Worm (Caenorhabditis elegans) whole organism, midembryonic: Measurements from ENCODE around the gene T08H10.3.

Source experiments
- T22C8.4 ChIP-seq: fragments of 200-800 bp; sonication (Bioruptor generic); IDR thresholded peaks from 2 replicates; pipeline ENCODE4 v1.3.6; 2022; ENCODE audit warnings: missing genetic modification characterization, missing compliant biosample characterization
- cog-1 ChIP-seq: sonication (generic microtip); optimal IDR thresholded peaks from 2 replicates; lab custom pipeline; 2016; ENCODE audit warnings: missing genetic modification characterization, missing compliant biosample characterization
- flt-1 ChIP-seq: fragments of 200-800 bp; sonication (Bioruptor generic); IDR thresholded peaks from 2 replicates; pipeline ENCODE4 v1.3.6; 2022; ENCODE audit warnings: missing genetic modification characterization, missing compliant biosample characterization
- klf-2 ChIP-seq: fragments of 200-800 bp; sonication (Bioruptor generic); conservative IDR thresholded peaks from 2 replicates; pipeline ENCODE4 v1.3.6; 2022; ENCODE audit warnings: missing genetic modification reagents, missing genetic modification characterization, missing compliant biosample characterization
- med-1 ChIP-seq: sonication (generic microtip); optimal IDR thresholded peaks from 2 replicates; lab custom pipeline; 2017; ENCODE audit warnings: missing genetic modification characterization, mild to moderate bottlenecking, missing compliant biosample characterization, antibody characterized with exemption, missing genetic modification reagents; ENCODE audit not compliant: insufficient read depth
- ref-1 ChIP-seq: fragments of 200-800 bp; sonication (Bioruptor generic); conservative IDR thresholded peaks from 2 replicates; pipeline ENCODE4 v1.3.6; 2022; ENCODE audit warnings: missing genetic modification reagents, missing genetic modification characterization, missing compliant biosample characterization
- tab-1 ChIP-seq: fragments of 200-800 bp; sonication (Bioruptor generic); IDR thresholded peaks from 2 replicates; pipeline ENCODE4 v1.3.6; 2022; ENCODE audit warnings: missing genetic modification characterization, missing compliant biosample characterization
- ztf-23 ChIP-seq: fragments of 200-800 bp; sonication (Bioruptor generic); IDR thresholded peaks from 2 replicates; pipeline ENCODE4 v1.3.6; 2022; ENCODE audit warnings: missing genetic modification reagents, missing genetic modification characterization, missing compliant biosample characterization
- ztf-29 ChIP-seq: fragments of 200-800 bp; sonication (Bioruptor generic); IDR thresholded peaks from 2 replicates; pipeline ENCODE4 v1.3.6; 2022; ENCODE audit warnings: missing genetic modification reagents, missing genetic modification characterization, missing compliant biosample characterization

T08H10.3 gene

ce11 chrV:4471065-4471464, at the start of gene T08H10.3:
Gene T08H10.3, plus strand, starts transcription at chrV:4471365.
- TF ChIP-seq ztf-23 (GFP tag; lab: Robert Waterston, UW), result no peak
- TF ChIP-seq T22C8.4, result no peak
- TF ChIP-seq tab-1 (GFP tag; lab: Robert Waterston, UW), result no peak
- no peak for TF ChIP-seq med-1 (GFP tag; lab: Kevin White, UChicago)

ce11 chrV:4421475-4421874, 49.7 kb upstream of the T08H10.3 start, which contains the start of gene skr-14:
Gene skr-14, minus strand, starts transcription at chrV:4421575.
- TF ChIP-seq T22C8.4 (no peak), ztf-29 (GFP tag; lab: Robert Waterston, UW) (no peak), ref-1 (GFP tag; lab: Robert Waterston, UW) (no peak), cog-1 (tag; lab: Kevin White, UChicago) (no peak), flt-1 (GFP tag; lab: Robert Waterston, UW) (no peak), med-1 (GFP tag; lab: Kevin White, UChicago) (no peak), klf-2 (GFP tag; lab: Robert Waterston, UW) (no peak), ztf-23 (GFP tag; lab: Robert Waterston, UW) (no peak), tab-1 (GFP tag; lab: Robert Waterston, UW) (no peak)

DNA sequence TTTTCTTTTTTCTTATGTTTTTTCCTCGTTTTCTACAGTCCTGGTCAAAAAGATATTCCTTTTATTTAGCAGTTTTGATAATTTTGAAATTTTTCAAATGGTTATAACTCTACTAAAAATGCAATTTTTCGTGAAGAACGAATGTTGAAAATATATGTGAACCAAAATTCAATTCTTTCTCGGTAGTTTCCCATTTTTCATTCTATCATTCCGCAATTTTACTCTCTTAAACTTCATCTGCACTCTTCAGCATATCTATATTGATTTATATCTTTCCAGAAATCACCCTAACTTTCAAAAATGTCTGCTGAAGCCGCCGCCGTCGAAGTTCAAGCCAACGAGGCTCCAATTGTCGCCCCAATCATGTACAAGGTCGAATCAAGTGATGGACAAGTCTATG, 49.0 kb upstream of the T08H10.3 start, which contains the start of gene skr-7:
skr-7 (plus strand) TSS at position 301 of the 400 bp plus-strand sequence.
- no peak for TF ChIP-seq cog-1 (tag; lab: Kevin White, UChicago)
- TF ChIP-seq tab-1 (GFP tag; lab: Robert Waterston, UW), result no peak
- no peak for TF ChIP-seq ztf-29 (GFP tag; lab: Robert Waterston, UW)
- no peak for TF ChIP-seq ref-1 (GFP tag; lab: Robert Waterston, UW)
- TF ChIP-seq ztf-23 (GFP tag; lab: Robert Waterston, UW), result no peak
- TF ChIP-seq T22C8.4, result no peak
- no peak for TF ChIP-seq med-1 (GFP tag; lab: Kevin White, UChicago)
- no peak for TF ChIP-seq flt-1 (GFP tag; lab: Robert Waterston, UW)
- TF ChIP-seq klf-2 (GFP tag; lab: Robert Waterston, UW), result no peak

DNA sequence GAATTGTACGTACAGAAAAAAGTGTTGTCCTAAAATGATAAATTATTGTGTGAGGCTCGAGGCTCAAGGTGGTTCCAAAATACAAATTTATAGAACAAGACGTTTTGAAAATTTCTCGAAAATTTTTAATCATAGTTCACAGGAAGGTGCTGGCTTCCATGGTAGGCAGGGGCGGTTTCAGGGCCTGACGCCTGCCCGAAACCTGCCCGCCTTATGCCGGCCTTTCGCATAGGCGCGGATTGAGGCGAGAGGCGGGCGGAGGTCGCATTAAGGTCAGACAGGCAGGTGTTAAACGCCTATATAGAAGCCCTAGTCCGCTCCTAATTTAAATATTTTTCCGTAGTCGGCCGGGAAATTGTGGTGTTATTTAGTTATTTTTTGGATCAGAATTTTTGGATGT, 48.1 kb upstream of the T08H10.3 start:
- TF ChIP-seq T22C8.4 (no peak), cog-1 (tag; lab: Kevin White, UChicago) (no peak), klf-2 (GFP tag; lab: Robert Waterston, UW) (no peak)

DNA sequence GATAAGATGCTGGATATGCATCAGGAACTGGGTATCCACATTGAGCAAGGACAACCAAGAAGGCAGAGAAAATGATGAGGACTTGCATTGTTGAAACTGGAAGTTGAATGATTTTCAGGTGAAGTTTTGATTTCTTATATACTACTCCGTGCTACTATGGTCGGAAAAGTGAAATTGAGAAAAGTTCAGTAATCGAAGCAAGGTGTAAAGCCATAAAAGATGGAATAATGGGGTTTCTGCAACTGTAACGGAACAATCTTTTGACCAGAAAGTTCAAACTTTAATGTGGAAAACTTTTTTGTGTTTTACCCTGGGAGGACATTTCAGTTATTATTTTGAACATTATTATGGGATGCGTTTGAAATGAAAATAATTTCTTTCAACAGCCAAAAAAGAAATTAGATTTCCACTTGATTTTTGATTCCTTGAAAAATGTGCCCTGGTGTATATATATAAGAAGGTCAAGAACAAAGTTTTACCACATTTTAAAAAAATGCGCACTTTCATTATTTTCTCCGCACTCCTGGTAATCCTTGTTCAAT, 47.2 kb upstream of the T08H10.3 start, which contains the start of the genes Y47D7A.9 and Y47D7A.19:
Y47D7A.9 (minus strand) TSS at position 101 of the 542 bp plus-strand sequence.
Y47D7A.19 (plus strand) TSS at position 492 of the 542 bp plus-strand sequence.
- TF ChIP-seq ztf-23 (GFP tag; lab: Robert Waterston, UW) (no peak), ztf-29 (GFP tag; lab: Robert Waterston, UW) (no peak), flt-1 (GFP tag; lab: Robert Waterston, UW) (no peak), T22C8.4 (no peak), cog-1 (tag; lab: Kevin White, UChicago) (no peak), med-1 (GFP tag; lab: Kevin White, UChicago) (no peak), ref-1 (GFP tag; lab: Robert Waterston, UW) (no peak), klf-2 (GFP tag; lab: Robert Waterston, UW) (no peak), tab-1 (GFP tag; lab: Robert Waterston, UW) (no peak)

DNA sequence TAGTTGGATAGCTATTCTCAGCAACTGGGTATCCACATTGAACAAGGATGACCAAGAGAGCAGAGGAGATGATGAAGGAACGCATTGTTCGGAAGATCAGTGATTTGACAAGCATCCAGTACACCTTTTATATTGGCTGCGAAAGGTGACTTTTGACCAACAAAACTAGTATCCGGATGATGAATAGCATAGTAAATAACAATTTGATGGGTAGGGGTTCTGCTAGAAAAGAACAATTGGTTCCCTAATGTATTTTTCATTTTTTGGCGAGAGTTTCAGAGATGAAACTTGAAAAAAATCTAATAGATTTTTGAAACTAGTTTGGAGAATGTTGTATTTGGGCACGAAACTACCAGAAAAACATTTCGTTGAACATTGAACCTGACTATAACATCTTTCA, 43.0 kb upstream of the T08H10.3 start, which contains the start of gene Y47D7A.11:
Y47D7A.11 (minus strand) TSS at position 101 of the 400 bp plus-strand sequence.
- TF ChIP-seq tab-1 (GFP tag; lab: Robert Waterston, UW) (no peak), med-1 (GFP tag; lab: Kevin White, UChicago) (no peak), ztf-23 (GFP tag; lab: Robert Waterston, UW) (no peak), T22C8.4 (no peak), klf-2 (GFP tag; lab: Robert Waterston, UW) (no peak), ref-1 (GFP tag; lab: Robert Waterston, UW) (no peak), cog-1 (tag; lab: Kevin White, UChicago) (no peak), flt-1 (GFP tag; lab: Robert Waterston, UW) (no peak), ztf-29 (GFP tag; lab: Robert Waterston, UW) (no peak)

- TF ChIP-seq T22C8.4 (no peak), tab-1 (GFP tag; lab: Robert Waterston, UW) (no peak), cog-1 (tag; lab: Kevin White, UChicago) (no peak), klf-2 (GFP tag; lab: Robert Waterston, UW) (no peak), ref-1 (GFP tag; lab: Robert Waterston, UW) (no peak), med-1 (GFP tag; lab: Kevin White, UChicago) (no peak), flt-1 (GFP tag; lab: Robert Waterston, UW) (no peak), ztf-23 (GFP tag; lab: Robert Waterston, UW) (no peak), ztf-29 (GFP tag; lab: Robert Waterston, UW) (no peak)
These were observed 41.6 kb upstream of the T08H10.3 start, which contains the start of gene Y47D7A.12 for ce11 chrV:4429576-4429975. Gene Y47D7A.12, minus strand, starts transcription at chrV:4429676.

ce11 chrV:4432783-4433237, 38.4 kb upstream of the T08H10.3 start, which contains the start of gene Y47D7A.15:
Gene Y47D7A.15, minus strand, starts transcription at chrV:4433187.
- TF ChIP-seq klf-2 (GFP tag; lab: Robert Waterston, UW) (no peak), flt-1 (GFP tag; lab: Robert Waterston, UW) (0 out of 2 replicates have a peak, but pooled peaks have one; percentile 39)

DNA sequence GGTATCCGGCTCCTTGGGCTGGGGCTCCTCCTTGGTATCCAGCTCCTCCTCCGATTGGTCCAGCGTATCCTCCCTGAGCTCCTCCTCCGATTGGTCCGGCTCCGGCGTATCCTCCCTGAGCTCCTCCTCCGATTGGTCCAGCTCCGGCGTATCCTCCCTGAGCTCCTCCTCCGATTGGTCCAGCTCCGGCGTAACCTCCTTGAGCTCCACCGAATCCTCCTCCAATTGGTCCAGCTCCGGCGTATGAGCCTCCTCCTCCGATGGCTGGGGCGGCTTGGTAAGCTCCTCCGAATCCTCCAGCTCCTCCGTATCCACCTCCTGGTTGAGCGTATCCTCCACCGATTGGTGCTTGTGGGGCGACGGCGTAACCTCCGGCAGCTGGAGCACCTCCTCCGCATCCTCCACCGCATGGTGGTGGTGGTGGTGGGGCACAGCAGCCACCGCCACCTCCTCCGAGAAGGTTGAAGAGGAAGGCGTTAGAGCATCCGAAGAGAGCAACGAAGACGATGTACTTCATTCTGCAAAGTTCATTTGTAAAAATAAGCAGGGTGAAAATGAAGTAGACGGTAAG, 35.7 kb upstream of the T08H10.3 start, which contains the start of gene Y47D7A.13:
Y47D7A.13 (minus strand) TSS at position 517 of the 571 bp plus-strand sequence.
- no peak for TF ChIP-seq ref-1 (GFP tag; lab: Robert Waterston, UW)
- TF ChIP-seq T22C8.4, result no peak
- TF ChIP-seq klf-2 (GFP tag; lab: Robert Waterston, UW), result no peak
- TF ChIP-seq cog-1 (tag; lab: Kevin White, UChicago), result no peak
- no peak for TF ChIP-seq tab-1 (GFP tag; lab: Robert Waterston, UW)
- TF ChIP-seq ztf-23 (GFP tag; lab: Robert Waterston, UW), result no peak
- TF ChIP-seq ztf-29 (GFP tag; lab: Robert Waterston, UW), result no peak
- no peak for TF ChIP-seq med-1 (GFP tag; lab: Kevin White, UChicago)
- no peak for TF ChIP-seq flt-1 (GFP tag; lab: Robert Waterston, UW)
